Worm (Caenorhabditis elegans) whole organism, L3 larva: ENCODE measurements around the gene lmp-2.

ENCODE experiments used
- ZK546.5 ChIP-seq: sonication (generic microtip); optimal IDR thresholded peaks from 2 replicates; lab custom pipeline; 2017; ENCODE audit warnings: missing biosample characterization, missing genetic modification characterization
- ceh-82 ChIP-seq: fragments of 150-350 bp; optimal IDR thresholded peaks from 2 replicates; lab custom pipeline; 2014; ENCODE audit warnings: missing biosample characterization, missing genetic modification characterization
- ceh-9 ChIP-seq: sonication (generic microtip); optimal IDR thresholded peaks from 2 replicates; lab custom pipeline; 2018; ENCODE audit warnings: missing biosample characterization, missing genetic modification characterization
- daf-12 ChIP-seq: fragments of 150-350 bp; optimal IDR thresholded peaks from 2 replicates; lab custom pipeline; 2014; ENCODE audit warnings: missing biosample characterization, missing genetic modification reagents, missing genetic modification characterization
- egl-27 ChIP-seq: sonication (generic microtip); optimal IDR thresholded peaks from 4 replicates; lab custom pipeline; 2017; ENCODE audit warnings: missing biosample characterization, missing genetic modification reagents, missing genetic modification characterization
- egl-5 ChIP-seq: fragments of 150-350 bp; optimal IDR thresholded peaks from 2 replicates; lab custom pipeline; 2017; ENCODE audit warnings: missing biosample characterization, missing genetic modification reagents, missing genetic modification characterization, inconsistent platforms
- fkh-10 ChIP-seq: sonication (generic microtip); optimal IDR thresholded peaks from 2 replicates; lab custom pipeline; 2017; ENCODE audit warnings: missing biosample characterization, missing genetic modification reagents, missing genetic modification characterization
- fos-1 ChIP-seq: fragments of 150-350 bp; optimal IDR thresholded peaks from 2 replicates; lab custom pipeline; 2014; ENCODE audit warnings: missing biosample characterization, missing genetic modification characterization
- hmg-11 ChIP-seq: sonication (generic microtip); optimal IDR thresholded peaks from 2 replicates; lab custom pipeline; 2016; ENCODE audit warnings: missing genetic modification characterization, missing compliant biosample characterization
- mml-1 ChIP-seq: fragments of 150-350 bp; sonication (generic microtip); optimal IDR thresholded peaks from 3 replicates; lab custom pipeline; 2014; ENCODE audit warnings: missing biosample characterization, missing genetic modification characterization
- nfya-1 ChIP-seq: sonication (generic microtip); optimal IDR thresholded peaks from 2 replicates; lab custom pipeline; 2017; ENCODE audit warnings: missing genetic modification characterization, mild to moderate bottlenecking, missing compliant biosample characterization, antibody characterized with exemption, moderate library complexity; ENCODE audit not compliant: insufficient read depth
- nhr-23 ChIP-seq: fragments of 150-350 bp; optimal IDR thresholded peaks from 2 replicates; lab custom pipeline; 2014; ENCODE audit warnings: missing biosample characterization, missing genetic modification reagents, missing genetic modification characterization
- nhr-25 ChIP-seq: sonication (generic microtip); optimal IDR thresholded peaks from 2 replicates; lab custom pipeline; 2017; ENCODE audit warnings: missing biosample characterization, missing genetic modification characterization
- nhr-67 ChIP-seq: fragments of 150-350 bp; optimal IDR thresholded peaks from 2 replicates; lab custom pipeline; 2014; ENCODE audit warnings: missing biosample characterization, missing genetic modification characterization
- pqm-1 ChIP-seq: fragments of 150-350 bp; optimal IDR thresholded peaks from 2 replicates; lab custom pipeline; 2017; ENCODE audit warnings: missing biosample characterization, missing genetic modification characterization, inconsistent platforms
- unc-39 ChIP-seq: sonication (generic microtip); optimal IDR thresholded peaks from 4 replicates; lab custom pipeline; 2017; ENCODE audit warnings: missing biosample characterization, missing genetic modification characterization
- unc-62 ChIP-seq: fragments of 150-350 bp; sonication (generic microtip); optimal IDR thresholded peaks from 4 replicates; lab custom pipeline; 2014; ENCODE audit warnings: missing biosample characterization, missing genetic modification reagents, missing genetic modification characterization
- ztf-11 ChIP-seq: fragments of 150-350 bp; optimal IDR thresholded peaks from 2 replicates; lab custom pipeline; 2014; ENCODE audit warnings: missing biosample characterization, missing genetic modification characterization

lmp-2 gene

DNA sequence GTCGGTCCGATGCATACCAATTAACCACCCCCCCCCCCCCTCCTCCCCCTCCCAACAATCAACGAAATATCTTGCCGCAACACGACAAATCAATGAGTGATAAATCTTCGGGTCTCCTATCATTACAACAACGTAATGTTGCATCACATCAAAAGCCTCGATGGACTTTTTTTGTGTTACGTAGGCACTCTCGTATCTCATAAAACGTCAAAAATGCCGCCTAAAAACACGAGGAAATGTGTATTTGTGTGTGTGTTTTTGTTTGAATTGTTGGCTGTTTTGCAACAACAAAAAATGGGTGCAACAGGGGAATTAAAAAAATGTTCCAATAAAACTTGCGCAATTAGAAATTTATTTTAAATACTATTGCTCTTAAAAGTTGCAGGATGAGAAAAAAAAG is 41.8 kb downstream of the lmp-2 start:
- no peak for TF ChIP-seq daf-12
- TF ChIP-seq egl-5 (tag; lab: Kevin White, UChicago), result peak; percentile 95
- TF ChIP-seq, all 47 proteins: peak for 1

DNA sequence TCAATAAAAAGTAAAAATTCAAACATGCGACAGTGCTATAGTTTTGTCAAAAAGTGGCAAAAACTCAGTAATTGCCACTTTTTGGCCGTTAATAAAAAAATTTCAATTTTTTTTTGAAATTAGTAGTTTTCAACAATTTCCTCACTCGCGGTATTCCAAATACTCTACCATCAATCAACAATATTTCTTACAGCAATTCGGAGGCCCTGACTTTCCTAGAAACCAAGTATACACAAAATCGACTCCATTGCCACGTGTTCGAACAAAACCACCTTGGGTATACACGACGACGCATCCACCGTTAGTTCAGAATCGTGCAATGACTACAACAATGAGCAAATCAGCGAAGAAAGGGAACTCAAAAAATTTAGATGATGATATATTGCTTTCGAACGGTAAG is 46.2 kb downstream of the lmp-2 start:
- TF ChIP-seq fkh-10 (GFP tag; lab: Kevin White, UChicago) (no peak), unc-62 (GFP tag; lab: Kevin White, UChicago) (no peak), mml-1 (tag; lab: Kevin White, UChicago) (no peak), nhr-23 (tag; lab: Kevin White, UChicago) (no peak), egl-5 (tag; lab: Kevin White, UChicago) (no peak), nhr-25 (tag; lab: Kevin White, UChicago) (no peak), ZK546.5 (tag; lab: Kevin White, UChicago) (no peak), pqm-1 (tag; lab: Kevin White, UChicago) (no peak), nhr-67 (tag; lab: Kevin White, UChicago) (no peak), nfya-1 (tag; lab: Kevin White, UChicago) (no peak), ceh-9 (tag; lab: Kevin White, UChicago) (no peak), egl-27 (tag; lab: Kevin White, UChicago) (no peak), ceh-82 (no peak), unc-39 (no peak), fos-1 (tag; lab: Kevin White, UChicago) (no peak), hmg-11 (tag; lab: Kevin White, UChicago) (no peak)

DNA sequence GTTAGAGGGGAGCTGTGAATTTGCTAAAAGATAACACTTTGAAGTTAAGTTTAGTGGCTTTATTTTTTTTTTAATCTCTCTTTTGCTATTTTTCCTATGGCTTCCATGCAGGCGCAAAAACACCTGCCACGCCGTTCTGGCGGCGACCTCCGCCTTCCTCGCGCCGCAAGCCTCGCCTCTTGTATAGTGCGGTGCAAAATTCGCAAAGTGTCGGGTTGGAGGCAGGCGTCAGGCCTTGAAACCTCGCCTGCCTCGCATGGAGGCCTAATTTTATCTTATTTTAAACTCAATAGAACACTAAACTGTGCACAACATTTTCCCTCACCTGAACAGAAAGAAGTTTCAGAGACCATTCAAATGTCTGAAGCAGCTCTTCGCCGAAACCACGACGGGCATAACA is 46.6 kb downstream of the lmp-2 start:
- no peak for TF ChIP-seq fos-1 (tag; lab: Kevin White, UChicago)
- no peak for TF ChIP-seq ztf-11
- no peak for TF ChIP-seq unc-62 (GFP tag; lab: Kevin White, UChicago)
